Worm (Caenorhabditis elegans): ENCODE results near the gene slfl-4.
"Not testable (repeated sequence)": the region's sequence is repeated elsewhere in the genome, so short reads cannot be mapped to it uniquely, and the experiment has no call there.

The slfl-4 gene

ce11 chrIV:5274123-5274581, at the start of gene slfl-4:
Gene slfl-4, plus strand, starts transcription at chrIV:5274531.
- TF ChIP-seq flt-1 (GFP tag; IDR thresholded peaks at IDR 0.05) (no peak), tab-1 (GFP tag; IDR thresholded peaks at IDR 0.05) (no peak), med-1 (GFP tag; optimal IDR thresholded peaks at IDR 0.05; ENCODE audit: insufficient read depth) (no peak), cog-1 (tag; optimal IDR thresholded peaks at IDR 0.05) (no peak)

ce11 chrIV:5225277-5225822, 49.0 kb upstream of the slfl-4 start, which contains the start of gene cylc-1:
Gene cylc-1, minus strand, starts transcription at chrIV:5225772.
- TF ChIP-seq flt-1 (GFP tag; IDR thresholded peaks at IDR 0.05); ztf-29 (GFP tag; IDR thresholded peaks at IDR 0.05); cog-1 (tag; optimal IDR thresholded peaks at IDR 0.05): not testable (repeated sequence)

ce11 chrIV:5226552-5226951, 47.8 kb upstream of the slfl-4 start, which contains the start of gene nsph-4.1:
Gene nsph-4.1, plus strand, starts transcription at chrIV:5226852.
- TF ChIP-seq ztf-29 (GFP tag; IDR thresholded peaks at IDR 0.05); ztf-23 (GFP tag; IDR thresholded peaks at IDR 0.05); med-1 (GFP tag; optimal IDR thresholded peaks at IDR 0.05; ENCODE audit: insufficient read depth): not testable (repeated sequence)

ce11 chrIV:5228619-5229018, 45.7 kb upstream of the slfl-4 start, which contains the start of gene thn-6:
Gene thn-6, plus strand, starts transcription at chrIV:5228919.
- TF ChIP-seq med-1 (GFP tag; optimal IDR thresholded peaks at IDR 0.05; ENCODE audit: insufficient read depth) = no peak
- no peak for TF ChIP-seq ztf-29 (GFP tag; IDR thresholded peaks at IDR 0.05)
- no peak for TF ChIP-seq cog-1 (tag; optimal IDR thresholded peaks at IDR 0.05)
- no peak for TF ChIP-seq ztf-23 (GFP tag; IDR thresholded peaks at IDR 0.05)

ce11 chrIV:5230530-5230929, 43.8 kb upstream of the slfl-4 start, which contains the start of gene thn-5:
Gene thn-5, plus strand, starts transcription at chrIV:5230830.
- TF ChIP-seq T22C8.4 (GFP tag; IDR thresholded peaks at IDR 0.05) (no peak), ztf-29 (GFP tag; IDR thresholded peaks at IDR 0.05) (no peak), cog-1 (tag; optimal IDR thresholded peaks at IDR 0.05) (no peak), klf-2 (GFP tag; conservative IDR thresholded peaks at IDR 0.05) (no peak), med-1 (GFP tag; optimal IDR thresholded peaks at IDR 0.05; ENCODE audit: insufficient read depth) (no peak), flt-1 (GFP tag; IDR thresholded peaks at IDR 0.05) (no peak), ztf-23 (GFP tag; IDR thresholded peaks at IDR 0.05) (no peak), ref-1 (GFP tag; conservative IDR thresholded peaks at IDR 0.05) (no peak), tab-1 (GFP tag; IDR thresholded peaks at IDR 0.05) (no peak)

ce11 chrIV:5254678-5255077, 19.7 kb upstream of the slfl-4 start, which contains the start of gene F36H12.10:
Gene F36H12.10, minus strand, starts transcription at chrIV:5254778.
- TF ChIP-seq flt-1 (GFP tag; IDR thresholded peaks at IDR 0.05); cog-1 (tag; optimal IDR thresholded peaks at IDR 0.05); ztf-23 (GFP tag; IDR thresholded peaks at IDR 0.05): not testable (repeated sequence)

ce11 chrIV:5256731-5257130, 17.6 kb upstream of the slfl-4 start, which contains the start of gene F36H12.9:
Gene F36H12.9, plus strand, starts transcription at chrIV:5257031.
- TF ChIP-seq med-1 (GFP tag; optimal IDR thresholded peaks at IDR 0.05; ENCODE audit: insufficient read depth); klf-2 (GFP tag; conservative IDR thresholded peaks at IDR 0.05); cog-1 (tag; optimal IDR thresholded peaks at IDR 0.05): not testable (repeated sequence)

- TF ChIP-seq ztf-29 (GFP tag; IDR thresholded peaks at IDR 0.05); klf-2 (GFP tag; conservative IDR thresholded peaks at IDR 0.05); med-1 (GFP tag; optimal IDR thresholded peaks at IDR 0.05; ENCODE audit: insufficient read depth): not testable (repeated sequence)
Observed at ce11 chrIV:5258385-5258784, 15.9 kb upstream of the slfl-4 start, which contains the start of gene ttbk-2.1. Gene ttbk-2.1, plus strand, starts transcription at chrIV:5258685.

- not testable (repeated sequence) for TF ChIP-seq cog-1 (tag; optimal IDR thresholded peaks at IDR 0.05); ztf-29 (GFP tag; IDR thresholded peaks at IDR 0.05); flt-1 (GFP tag; IDR thresholded peaks at IDR 0.05)
Observed at ce11 chrIV:5260289-5260688, 14.0 kb upstream of the slfl-4 start, which contains the start of gene msp-19. Gene msp-19, plus strand, starts transcription at chrIV:5260589.

- TF ChIP-seq ref-1 (GFP tag; conservative IDR thresholded peaks at IDR 0.05) (no peak), med-1 (GFP tag; optimal IDR thresholded peaks at IDR 0.05; ENCODE audit: insufficient read depth) (no peak), ztf-23 (GFP tag; IDR thresholded peaks at IDR 0.05) (no peak), T22C8.4 (GFP tag; IDR thresholded peaks at IDR 0.05) (no peak), cog-1 (tag; optimal IDR thresholded peaks at IDR 0.05) (no peak), tab-1 (GFP tag; IDR thresholded peaks at IDR 0.05) (no peak), klf-2 (GFP tag; conservative IDR thresholded peaks at IDR 0.05) (no peak), ztf-29 (GFP tag; IDR thresholded peaks at IDR 0.05) (no peak), flt-1 (GFP tag; IDR thresholded peaks at IDR 0.05) (no peak)
Observed at ce11 chrIV:5266474-5266873, 7.9 kb upstream of the slfl-4 start, which contains the start of gene F36H12.5. Gene F36H12.5, plus strand, starts transcription at chrIV:5266774.

ce11 chrIV:5268803-5269202, 5.5 kb upstream of the slfl-4 start, which contains the start of gene F36H12.4:
Gene F36H12.4, plus strand, starts transcription at chrIV:5269103.
- no peak for TF ChIP-seq ref-1 (GFP tag; conservative IDR thresholded peaks at IDR 0.05)
- TF ChIP-seq cog-1 (tag; optimal IDR thresholded peaks at IDR 0.05) = no peak
- no peak for TF ChIP-seq T22C8.4 (GFP tag; IDR thresholded peaks at IDR 0.05)
- TF ChIP-seq ztf-23 (GFP tag; IDR thresholded peaks at IDR 0.05) = no peak
